Worm (Caenorhabditis elegans) whole organism, midembryonic: ENCODE data around the gene cutl-25.

Experiments used
- T22C8.4 ChIP-seq: fragments of 200-800 bp; sonication (Bioruptor generic); IDR thresholded peaks from 2 replicates; pipeline ENCODE4 v1.3.6; 2022; ENCODE audit warnings: missing genetic modification characterization, missing compliant biosample characterization
- cog-1 ChIP-seq: sonication (generic microtip); optimal IDR thresholded peaks from 2 replicates; lab custom pipeline; 2016; ENCODE audit warnings: missing genetic modification characterization, missing compliant biosample characterization
- flt-1 ChIP-seq: fragments of 200-800 bp; sonication (Bioruptor generic); IDR thresholded peaks from 2 replicates; pipeline ENCODE4 v1.3.6; 2022; ENCODE audit warnings: missing genetic modification characterization, missing compliant biosample characterization
- klf-2 ChIP-seq: fragments of 200-800 bp; sonication (Bioruptor generic); conservative IDR thresholded peaks from 2 replicates; pipeline ENCODE4 v1.3.6; 2022; ENCODE audit warnings: missing genetic modification reagents, missing genetic modification characterization, missing compliant biosample characterization
- med-1 ChIP-seq: sonication (generic microtip); optimal IDR thresholded peaks from 2 replicates; lab custom pipeline; 2017; ENCODE audit warnings: missing genetic modification characterization, mild to moderate bottlenecking, missing compliant biosample characterization, antibody characterized with exemption, missing genetic modification reagents; ENCODE audit not compliant: insufficient read depth
- ref-1 ChIP-seq: fragments of 200-800 bp; sonication (Bioruptor generic); conservative IDR thresholded peaks from 2 replicates; pipeline ENCODE4 v1.3.6; 2022; ENCODE audit warnings: missing genetic modification reagents, missing genetic modification characterization, missing compliant biosample characterization
- tab-1 ChIP-seq: fragments of 200-800 bp; sonication (Bioruptor generic); IDR thresholded peaks from 2 replicates; pipeline ENCODE4 v1.3.6; 2022; ENCODE audit warnings: missing genetic modification characterization, missing compliant biosample characterization
- ztf-23 ChIP-seq: fragments of 200-800 bp; sonication (Bioruptor generic); IDR thresholded peaks from 2 replicates; pipeline ENCODE4 v1.3.6; 2022; ENCODE audit warnings: missing genetic modification reagents, missing genetic modification characterization, missing compliant biosample characterization
- ztf-29 ChIP-seq: fragments of 200-800 bp; sonication (Bioruptor generic); IDR thresholded peaks from 2 replicates; pipeline ENCODE4 v1.3.6; 2022; ENCODE audit warnings: missing genetic modification reagents, missing genetic modification characterization, missing compliant biosample characterization

DNA sequence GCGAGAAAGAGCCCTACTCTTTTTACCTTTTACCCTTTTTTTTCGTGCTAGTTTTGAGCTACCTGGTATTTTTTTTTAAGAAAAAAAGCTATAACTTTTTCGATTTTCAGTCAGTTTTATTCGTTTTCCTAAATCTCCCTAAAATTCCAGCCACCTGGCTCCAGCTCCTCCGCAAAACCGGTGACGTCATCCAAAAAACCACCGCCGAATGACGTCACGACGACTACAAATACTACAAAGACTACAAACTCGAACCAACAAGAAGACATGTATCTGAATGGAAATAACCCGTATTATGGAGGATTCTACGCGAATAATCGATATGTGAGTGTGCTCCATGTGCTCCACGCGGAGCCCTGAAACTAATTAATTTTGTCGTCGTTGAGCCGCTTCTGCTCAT is 47.8 kb upstream of the cutl-25 start:
- TF ChIP-seq med-1 (GFP tag; lab: Kevin White, UChicago) (no peak), tab-1 (GFP tag; lab: Robert Waterston, UW) (no peak), ztf-23 (GFP tag; lab: Robert Waterston, UW) (no peak), klf-2 (no peak), flt-1 (no peak), cog-1 (tag; lab: Kevin White, UChicago) (no peak), ref-1 (GFP tag; lab: Robert Waterston, UW) (no peak), T22C8.4 (GFP tag; lab: Robert Waterston, UW) (no peak), ztf-29 (GFP tag; lab: Robert Waterston, UW) (no peak)
